Worm (Caenorhabditis elegans): ENCODE results near the gene F26D2.10.

ce11 chrV:16459377-16459776, 30.0 kb upstream of the F26D2.10 start:
- TF ChIP-seq ztf-29 (GFP tag; IDR thresholded peaks at IDR 0.05) (no peak), T22C8.4 (GFP tag; IDR thresholded peaks at IDR 0.05) (no peak), ztf-23 (GFP tag; IDR thresholded peaks at IDR 0.05) (no peak), flt-1 (GFP tag; IDR thresholded peaks at IDR 0.05) (no peak), med-1 (GFP tag; optimal IDR thresholded peaks at IDR 0.05; ENCODE audit: insufficient read depth) (no peak), cog-1 (tag; optimal IDR thresholded peaks at IDR 0.05) (no peak), tab-1 (GFP tag; IDR thresholded peaks at IDR 0.05) (no peak)
